Fruit fly (Drosophila melanogaster): ENCODE measurements around the gene CG15478.

CG15478 gene

dm6 chrX:7707350-7708241, 10.1 kb downstream of the CG15478 start (continued):
- TF ChIP-seq CG6813 (GFP tag; optimal IDR thresholded peaks at IDR 0.05) (no peak), Hand (GFP tag; optimal IDR thresholded peaks at IDR 0.05) (no peak), grau (tag; optimal IDR thresholded peaks at IDR 0.05) (no peak), CG1603 (tag; optimal IDR thresholded peaks at IDR 0.05) (peak; percentile 44), en (GFP tag; optimal IDR thresholded peaks at IDR 0.05) (no peak), esg (GFP tag; conservative IDR thresholded peaks at IDR 0.05) (no peak), Fer3 (tag; optimal IDR thresholded peaks at IDR 0.05) (peak; percentile 13), CG10366 (GFP tag; IDR thresholded peaks at IDR 0.05) (no peak), exex (tag; optimal IDR thresholded peaks at IDR 0.05) (peak; percentile 67), CG11504 (tag; optimal IDR thresholded peaks at IDR 0.05) (no peak), CG12769 (tag; optimal IDR thresholded peaks at IDR 0.05) (peak; percentile 31), CG9876 (GFP tag; optimal IDR thresholded peaks at IDR 0.05) (no peak), phol (tag; optimal IDR thresholded peaks at IDR 0.05) (no peak), oc (tag; optimal IDR thresholded peaks at IDR 0.05) (no peak), Pdp1 (GFP tag; optimal IDR thresholded peaks at IDR 0.05) (peak in 1 of 2 experiments; percentile 26), CG7928 (GFP tag; optimal IDR thresholded peaks at IDR 0.05) (no peak), Hr51 (GFP tag; optimal IDR thresholded peaks at IDR 0.05) (no peak), br (optimal IDR thresholded peaks at IDR 0.05) (no peak), ab (GFP tag; optimal IDR thresholded peaks at IDR 0.05) (no peak), twi (tag; optimal IDR thresholded peaks at IDR 0.05) (no peak), chinmo (GFP tag; IDR thresholded peaks at IDR 0.05; ENCODE audit: partially characterized antibody) (no peak), CG6854 (GFP tag; optimal IDR thresholded peaks at IDR 0.05) (no peak), Xrp1 (GFP tag; IDR thresholded peaks at IDR 0.05) (0 out of 2 replicates have a peak, but pooled peaks have one; percentile 5), mld (GFP tag; IDR thresholded peaks at IDR 0.05; ENCODE audit: partially characterized antibody) (no peak), CG30020 (tag; optimal IDR thresholded peaks at IDR 0.05) (no peak), ash1 (GFP tag; optimal IDR thresholded peaks at IDR 0.05) (peak; percentile 14), CG2116 (GFP tag; optimal IDR thresholded peaks at IDR 0.05) (no peak), Ada2b (GFP tag; IDR thresholded peaks at IDR 0.05) (no peak), CG13624 (GFP tag; optimal IDR thresholded peaks at IDR 0.05) (no peak), Lpt (GFP tag; optimal IDR thresholded peaks at IDR 0.05) (no peak), hth (optimal IDR thresholded peaks at IDR 0.05) (no peak), Atf-2 (GFP tag; optimal IDR thresholded peaks at IDR 0.05) (no peak), HmgZ (tag; optimal IDR thresholded peaks at IDR 0.05) (no peak), CG18599 (GFP tag; optimal IDR thresholded peaks at IDR 0.05) (no peak), pzg (GFP tag; optimal IDR thresholded peaks at IDR 0.05) (no peak), Doc3 (GFP tag; IDR thresholded peaks at IDR 0.05; ENCODE audit: partially characterized antibody) (no peak), chn (GFP tag; optimal IDR thresholded peaks at IDR 0.05) (no peak)

Data from whole organism, embryonic.